Fruit fly (Drosophila melanogaster) whole organism, embryonic: Measurements from ENCODE around the gene CG11378.

Experiments used
- ATbp ChIP-seq: fragments of 200-800 bp; sonication (Bioruptor generic); optimal IDR thresholded peaks from 2 replicates; lab custom pipeline; 2017; ENCODE audit warnings: missing biosample characterization, mild to moderate bottlenecking, missing genetic modification characterization, missing genetic modification reagents
- Atf3 ChIP-seq: fragments of 200-800 bp; sonication (Bioruptor generic); optimal IDR thresholded peaks from 3 replicates; lab custom pipeline; 2016; ENCODE audit warnings: missing biosample characterization, missing genetic modification characterization
- CG10147 ChIP-seq: fragments of 200-800 bp; sonication (Bioruptor generic); optimal IDR thresholded peaks from 2 replicates; lab custom pipeline; 2019; ENCODE audit warnings: missing biosample characterization, mild to moderate bottlenecking, missing genetic modification characterization, moderate library complexity
- CG10543 ChIP-seq: fragments of 200-800 bp; sonication (Bioruptor generic); optimal IDR thresholded peaks from 3 replicates; lab custom pipeline; 2017; ENCODE audit warnings: missing biosample characterization, mild to moderate bottlenecking, missing genetic modification characterization, moderate library complexity
- CG10979 ChIP-seq: fragments of 200-800 bp; sonication (Bioruptor generic); optimal IDR thresholded peaks from 2 replicates; lab custom pipeline; 2018; ENCODE audit warnings: missing biosample characterization, mild to moderate bottlenecking, missing genetic modification characterization, moderate library complexity
- CG11093 ChIP-seq: fragments of 200-800 bp; sonication (Bioruptor generic); IDR thresholded peaks from 3 replicates; pipeline ENCODE4 v1.3.6; 2022; ENCODE audit warnings: missing biosample characterization, missing genetic modification characterization
- CG11696 ChIP-seq: fragments of 200-800 bp; sonication (Bioruptor generic); IDR thresholded peaks from 2 replicates; pipeline ENCODE4 v1.3.6; 2022; ENCODE audit warnings: missing biosample characterization, missing genetic modification characterization
- CG12155 ChIP-seq: fragments of 200-800 bp; sonication (Bioruptor generic); optimal IDR thresholded peaks from 3 replicates; lab custom pipeline; 2016; ENCODE audit warnings: missing biosample characterization, missing genetic modification characterization
- CG1233 ChIP-seq: fragments of 200-800 bp; sonication (Bioruptor generic); optimal IDR thresholded peaks from 4 replicates; lab custom pipeline; 2018; ENCODE audit warnings: missing biosample characterization, mild to moderate bottlenecking, missing genetic modification characterization
- CG13775 ChIP-seq: fragments of 200-800 bp; sonication (Bioruptor generic); optimal IDR thresholded peaks from 3 replicates; lab custom pipeline; 2017; ENCODE audit warnings: missing biosample characterization, mild to moderate bottlenecking, missing genetic modification characterization
- CG16779 ChIP-seq: fragments of 200-800 bp; sonication (Bioruptor generic); IDR thresholded peaks from 2 replicates; pipeline ENCODE4 v1.3.6; 2022; ENCODE audit warnings: missing biosample characterization, missing genetic modification characterization
- CG16815 ChIP-seq: fragments of 200-800 bp; sonication (Bioruptor generic); optimal IDR thresholded peaks from 3 replicates; lab custom pipeline; 2017; ENCODE audit warnings: missing biosample characterization, mild to moderate bottlenecking, missing genetic modification characterization
- CG17361 ChIP-seq: fragments of 200-800 bp; sonication (Bioruptor generic); IDR thresholded peaks from 3 replicates; pipeline ENCODE4 v1.3.6; 2022; ENCODE audit warnings: missing biosample characterization, missing genetic modification characterization
- CG17385 ChIP-seq: fragments of 200-800 bp; sonication (Bioruptor generic); optimal IDR thresholded peaks from 3 replicates; lab custom pipeline; 2018; ENCODE audit warnings: missing biosample characterization, mild to moderate bottlenecking, missing genetic modification characterization
- CG1832 ChIP-seq: fragments of 200-800 bp; sonication (Bioruptor generic); optimal IDR thresholded peaks from 2 replicates; lab custom pipeline; 2017; ENCODE audit warnings: missing biosample characterization, mild to moderate bottlenecking, missing genetic modification characterization, inconsistent platforms
- CG18599 ChIP-seq: fragments of 200-800 bp; sonication (Bioruptor generic); optimal IDR thresholded peaks from 3 replicates; lab custom pipeline; 2017; ENCODE audit warnings: missing biosample characterization, missing genetic modification characterization, mild to moderate bottlenecking, moderate library complexity, missing genetic modification reagents
- CG2120 ChIP-seq: fragments of 200-800 bp; sonication (Bioruptor generic); optimal IDR thresholded peaks from 3 replicates; lab custom pipeline; 2016; ENCODE audit warnings: missing biosample characterization, missing genetic modification characterization
- CG2678 ChIP-seq: fragments of 200-800 bp; sonication (Bioruptor generic); optimal IDR thresholded peaks from 3 replicates; lab custom pipeline; 2019; ENCODE audit warnings: missing biosample characterization, mild to moderate bottlenecking, missing genetic modification characterization, moderate library complexity
- CG2712 ChIP-seq: fragments of 200-800 bp; optimal IDR thresholded peaks from 3 replicates; lab custom pipeline; 2019; ENCODE audit warnings: missing biosample characterization, mild to moderate bottlenecking, missing genetic modification characterization, moderate library complexity
- CG30403 ChIP-seq: fragments of 200-800 bp; sonication (Bioruptor generic); optimal IDR thresholded peaks from 3 replicates; lab custom pipeline; 2016; ENCODE audit warnings: missing biosample characterization, missing genetic modification characterization
- CG32532 ChIP-seq: fragments of 200-800 bp; sonication (Bioruptor generic); IDR thresholded peaks from 2 replicates; pipeline ENCODE4 v1.3.6; 2022; ENCODE audit warnings: missing biosample characterization, missing genetic modification characterization
- CG3281 ChIP-seq: fragments of 200-800 bp; sonication (Bioruptor generic); optimal IDR thresholded peaks from 3 replicates; lab custom pipeline; 2017; ENCODE audit warnings: missing biosample characterization, mild to moderate bottlenecking, missing genetic modification characterization
- CG6654 ChIP-seq: fragments of 200-800 bp; sonication (Bioruptor generic); optimal IDR thresholded peaks from 2 replicates; lab custom pipeline; 2017; ENCODE audit warnings: missing biosample characterization, mild to moderate bottlenecking, missing genetic modification characterization
- CG6765 ChIP-seq: fragments of 200-800 bp; sonication (Bioruptor generic); optimal IDR thresholded peaks from 3 replicates; lab custom pipeline; 2017; ENCODE audit warnings: missing biosample characterization, mild to moderate bottlenecking, missing genetic modification characterization
- CG8359 ChIP-seq: fragments of 200-800 bp; sonication (Bioruptor generic); optimal IDR thresholded peaks from 2 replicates; lab custom pipeline; 2017; ENCODE audit warnings: missing biosample characterization, mild to moderate bottlenecking, missing genetic modification characterization, borderline replicate concordance
- CG8924 ChIP-seq: fragments of 200-800 bp; optimal IDR thresholded peaks from 3 replicates; lab custom pipeline; 2019; ENCODE audit warnings: missing biosample characterization, mild to moderate bottlenecking, missing genetic modification characterization, moderate library complexity
- CoRest ChIP-seq: fragments of 200-800 bp; sonication (Bioruptor generic); optimal IDR thresholded peaks from 3 replicates; lab custom pipeline; 2018; ENCODE audit warnings: missing biosample characterization, mild to moderate bottlenecking, missing genetic modification characterization, moderate library complexity
- D ChIP-seq, 2 experiments: fragments of 200-800 bp in 1 of 2; fragments of >200 bp in 1 of 2; sonication (Bioruptor generic) in 1 of 2; optimal IDR thresholded peaks; 2 replicates in 1 of 2; 3 replicates in 1 of 2; lab custom pipeline; 2017; ENCODE audit warnings: mild to moderate bottlenecking in 1 of 2, missing biosample characterization in 1 of 2, missing genetic modification characterization in 1 of 2, missing genetic modification reagents in 1 of 2
- Deaf1 ChIP-seq: fragments of 200-800 bp; optimal IDR thresholded peaks from 3 replicates; lab custom pipeline; 2019; ENCODE audit warnings: missing biosample characterization, mild to moderate bottlenecking, missing genetic modification characterization, moderate library complexity
- Dip3 ChIP-seq: fragments of 200-800 bp; sonication (Bioruptor generic); optimal IDR thresholded peaks from 3 replicates; lab custom pipeline; 2016; ENCODE audit warnings: missing biosample characterization, missing genetic modification characterization
- E2f1 ChIP-seq: fragments of 200-800 bp; sonication (Bioruptor generic); IDR thresholded peaks from 2 replicates; pipeline ENCODE4 v1.3.6; 2022; ENCODE audit warnings: missing biosample characterization, missing genetic modification characterization
- Ets65A ChIP-seq: fragments of 200-800 bp; sonication (Bioruptor generic); peaks from one replicate; lab custom pipeline; 2016; ENCODE audit warnings: missing biosample characterization, missing genetic modification characterization
- Fer1 ChIP-seq: fragments of 200-800 bp; sonication (Bioruptor generic); optimal IDR thresholded peaks from 2 replicates; lab custom pipeline; 2017; ENCODE audit warnings: missing biosample characterization, mild to moderate bottlenecking, missing genetic modification characterization
- Fer3 ChIP-seq: fragments of 200-800 bp; sonication (Bioruptor generic); optimal IDR thresholded peaks from 2 replicates; lab custom pipeline; 2018; ENCODE audit warnings: missing biosample characterization, mild to moderate bottlenecking, missing genetic modification characterization, moderate library complexity
- Hmr ChIP-seq: fragments of 200-800 bp; sonication (Bioruptor generic); optimal IDR thresholded peaks from 3 replicates; lab custom pipeline; 2017; ENCODE audit warnings: mild to moderate bottlenecking, missing biosample characterization, missing genetic modification reagents, missing genetic modification characterization
- Hr3 ChIP-seq: fragments of 200-800 bp; sonication (Bioruptor generic); optimal IDR thresholded peaks from 3 replicates; lab custom pipeline; 2016; ENCODE audit warnings: missing biosample characterization, missing genetic modification characterization
- Kr ChIP-seq: fragments of 200-800 bp; sonication (Bioruptor generic); optimal IDR thresholded peaks from 2 replicates; lab custom pipeline; 2017; ENCODE audit warnings: missing biosample characterization, mild to moderate bottlenecking, missing genetic modification characterization
- Meics ChIP-seq: fragments of 200-800 bp; sonication (Bioruptor generic); optimal IDR thresholded peaks from 2 replicates; lab custom pipeline; 2017; ENCODE audit warnings: missing biosample characterization, mild to moderate bottlenecking, missing genetic modification characterization
- Nf-YA ChIP-seq: fragments of 200-800 bp; sonication (Bioruptor generic); IDR thresholded peaks from 2 replicates; pipeline ENCODE4 v1.3.6; 2022; ENCODE audit warnings: missing biosample characterization, missing genetic modification characterization
- Ssrp ChIP-seq: fragments of 200-800 bp; sonication (Bioruptor generic); optimal IDR thresholded peaks from 2 replicates; lab custom pipeline; 2018; ENCODE audit warnings: missing biosample characterization, mild to moderate bottlenecking, missing genetic modification characterization, moderate library complexity
- bcd ChIP-seq: fragments of 200-800 bp; sonication (Bioruptor generic); optimal IDR thresholded peaks from 2 replicates; lab custom pipeline; 2017; ENCODE audit warnings: missing biosample characterization, mild to moderate bottlenecking, missing genetic modification characterization
- cad ChIP-seq: fragments of >200 bp; optimal IDR thresholded peaks from 2 replicates; lab custom pipeline; 2017; ENCODE audit warnings: missing biosample characterization, missing genetic modification characterization
- crc ChIP-seq: fragments of 200-800 bp; sonication (Bioruptor generic); optimal IDR thresholded peaks from 2 replicates; lab custom pipeline; 2016; ENCODE audit warnings: missing biosample characterization, missing genetic modification characterization
- h ChIP-seq: fragments of >200 bp; optimal IDR thresholded peaks from 2 replicates; lab custom pipeline; 2017
- knrl ChIP-seq: fragments of 200-800 bp; sonication (Bioruptor generic); IDR thresholded peaks from 3 replicates; pipeline ENCODE4 v1.3.6; 2022; ENCODE audit warnings: missing biosample characterization, missing genetic modification characterization; ENCODE audit not compliant: partially characterized antibody
- pzg ChIP-seq: fragments of 200-800 bp; sonication (Bioruptor generic); optimal IDR thresholded peaks from 3 replicates; lab custom pipeline; 2018; ENCODE audit warnings: missing biosample characterization, mild to moderate bottlenecking, missing genetic modification characterization, moderate library complexity
- ranshi ChIP-seq: fragments of 200-800 bp; sonication (Bioruptor generic); IDR thresholded peaks from 2 replicates; pipeline ENCODE4 v1.3.6; 2022; ENCODE audit warnings: missing biosample characterization, missing genetic modification characterization
- slbo ChIP-seq: fragments of 200-800 bp; sonication (Bioruptor generic); IDR thresholded peaks from 2 replicates; pipeline ENCODE4 v1.3.6; 2022; ENCODE audit warnings: missing biosample characterization, missing genetic modification characterization
- sug ChIP-seq: fragments of 200-800 bp; optimal IDR thresholded peaks from 2 replicates; lab custom pipeline; 2019; ENCODE audit warnings: missing biosample characterization, mild to moderate bottlenecking, missing genetic modification characterization, moderate library complexity
- zfh1 ChIP-seq: fragments of 200-800 bp; sonication (Bioruptor generic); IDR thresholded peaks from 3 replicates; pipeline ENCODE4 v1.3.6; 2022; ENCODE audit warnings: missing biosample characterization, missing genetic modification characterization

CG11378 gene

dm6 chrX:1171018-1171417 is 390 bp downstream of the CG11378 start (continued):
- TF ChIP-seq Hmr (GFP tag; lab: Kevin White, UChicago) (peak; percentile 70), CG17361 (GFP tag; lab: Robert Waterston, UW) (peak; percentile 59), crc (GFP tag; lab: Kevin White, UChicago) (peak; percentile 2), CG12155 (GFP tag; lab: Kevin White, UChicago) (peak; percentile 24), CG2678 (tag; lab: Kevin White, UChicago) (peak; percentile 76), bcd (GFP tag; lab: Kevin White, UChicago) (peak; percentile 43), CG6765 (GFP tag; lab: Kevin White, UChicago) (peak; percentile 49), Dip3 (GFP tag; lab: Kevin White, UChicago) (peak; percentile 31), ranshi (peak; percentile 31; the same call in 1 of the 2 replicates), CG17385 (GFP tag; lab: Kevin White, UChicago) (peak; percentile 51), Nf-YA (GFP tag; lab: Robert Waterston, UW) (no peak), CG8924 (peak; percentile 57), Ets65A (peak; percentile 60), CG8359 (no peak), CG2120 (GFP tag; lab: Kevin White, UChicago) (peak; percentile 68), CG1233 (GFP tag; lab: Kevin White, UChicago) (peak; percentile 48), Ssrp (tag; lab: Kevin White, UChicago) (peak; percentile 1), CG6654 (GFP tag; lab: Kevin White, UChicago) (peak; percentile 16), slbo (peak; percentile 28), pzg (GFP tag; lab: Kevin White, UChicago) (no peak), CG13775 (GFP tag; lab: Kevin White, UChicago) (peak; percentile 51), D (optimal IDR thresholded peaks at IDR 0.05; lab: Kevin White, UChicago) (no peak), D (GFP tag; optimal IDR thresholded peaks at IDR 0.05; lab: Kevin White, UChicago) (peak; percentile 4), CG32532 (GFP tag; lab: Robert Waterston, UW) (peak; percentile 34), Meics (peak; percentile 74), CG2712 (tag; lab: Kevin White, UChicago) (peak; percentile 45), Hr3 (GFP tag; lab: Kevin White, UChicago) (peak; percentile 28), Kr (GFP tag; lab: Kevin White, UChicago) (no peak), ATbp (GFP tag; lab: Kevin White, UChicago) (peak; percentile 23), CG10147 (GFP tag; lab: Kevin White, UChicago) (peak; percentile 34), CG16815 (GFP tag; lab: Kevin White, UChicago) (peak; percentile 4), Fer1 (GFP tag; lab: Kevin White, UChicago) (peak; percentile 68), CG3281 (peak; percentile 73), h (lab: Kevin White, UChicago) (no peak), knrl (no peak), Atf3 (no peak), Deaf1 (tag; lab: Kevin White, UChicago) (peak; percentile 84), sug (tag; lab: Kevin White, UChicago) (peak; percentile 49), CG11093 (GFP tag; lab: Robert Waterston, UW) (no peak), cad (no peak), CG10979 (peak; percentile 35), CG30403 (GFP tag; lab: Kevin White, UChicago) (peak; percentile 70), CG11696 (no peak), CG10543 (GFP tag; lab: Kevin White, UChicago) (peak; percentile 59), zfh1 (GFP tag; lab: Robert Waterston, UW) (no peak), CG18599 (GFP tag; lab: Kevin White, UChicago) (peak; percentile 79), CG1832 (GFP tag; lab: Kevin White, UChicago) (no peak), CG16779 (no peak), CoRest (peak; percentile 65), Fer3 (tag; lab: Kevin White, UChicago) (peak; percentile 43), E2f1 (GFP tag; lab: Robert Waterston, UW) (0 out of 2 replicates have a peak, but pooled peaks have one; percentile 24)
